Fruit fly (Drosophila melanogaster) whole organism, embryonic: Measurements from ENCODE around the gene fiz.
A peak's percentile ranks its signal among the peaks of the same experiment; 100 is the strongest.

Experiments used
- Abd-B ChIP-seq: fragments of 200-800 bp; sonication (Bioruptor generic); optimal IDR thresholded peaks from 2 replicates; lab custom pipeline; 2018; ENCODE audit warnings: missing biosample characterization, mild to moderate bottlenecking, missing genetic modification characterization, moderate library complexity
- Adf1 ChIP-seq: fragments of 200-800 bp; sonication (Bioruptor generic); IDR thresholded peaks from 2 replicates; pipeline ENCODE4 v1.3.6; 2022; ENCODE audit warnings: missing biosample characterization, missing genetic modification characterization
- Aef1 ChIP-seq: fragments of 200-800 bp; sonication (Bioruptor generic); IDR thresholded peaks from 3 replicates; pipeline ENCODE4 v1.3.6; 2022; ENCODE audit warnings: missing biosample characterization, missing genetic modification characterization
- Asciz ChIP-seq: fragments of 200-800 bp; sonication (Bioruptor generic); optimal IDR thresholded peaks from 2 replicates; lab custom pipeline; 2017; ENCODE audit warnings: missing biosample characterization, mild to moderate bottlenecking, missing genetic modification characterization, missing genetic modification reagents
- BEAF-32 ChIP-seq: fragments of 200-800 bp; sonication (Bioruptor generic); optimal IDR thresholded peaks from 3 replicates; lab custom pipeline; 2017; ENCODE audit warnings: missing biosample characterization, missing genetic modification characterization, mild to moderate bottlenecking, moderate library complexity, missing genetic modification reagents
- BtbVII ChIP-seq: fragments of 200-800 bp; sonication (Bioruptor generic); optimal IDR thresholded peaks from 3 replicates; lab custom pipeline; 2017; ENCODE audit warnings: missing biosample characterization, mild to moderate bottlenecking, missing genetic modification characterization
- CG12219 ChIP-seq: fragments of 200-800 bp; sonication (Bioruptor generic); optimal IDR thresholded peaks from 3 replicates; lab custom pipeline; 2018; ENCODE audit warnings: missing biosample characterization, mild to moderate bottlenecking, missing genetic modification characterization
- CG12942 ChIP-seq: fragments of 200-800 bp; sonication (Bioruptor generic); optimal IDR thresholded peaks from 3 replicates; lab custom pipeline; 2016; ENCODE audit warnings: missing biosample characterization, missing genetic modification characterization
- CG14965 ChIP-seq: fragments of 200-800 bp; sonication (Bioruptor generic); optimal IDR thresholded peaks from 2 replicates; lab custom pipeline; 2016; ENCODE audit warnings: missing biosample characterization, missing genetic modification characterization, borderline replicate concordance
- CG17186 ChIP-seq: fragments of 200-800 bp; sonication (Bioruptor generic); optimal IDR thresholded peaks from 3 replicates; lab custom pipeline; 2017; ENCODE audit warnings: missing biosample characterization, missing genetic modification reagents, missing genetic modification characterization
- CG1832 ChIP-seq: fragments of 200-800 bp; sonication (Bioruptor generic); optimal IDR thresholded peaks from 2 replicates; lab custom pipeline; 2017; ENCODE audit warnings: missing biosample characterization, mild to moderate bottlenecking, missing genetic modification characterization, inconsistent platforms
- CG18619 ChIP-seq: fragments of 200-800 bp; sonication (Bioruptor generic); optimal IDR thresholded peaks from 3 replicates; lab custom pipeline; 2017; ENCODE audit warnings: missing biosample characterization, mild to moderate bottlenecking, missing genetic modification characterization
- CG2678 ChIP-seq: fragments of 200-800 bp; sonication (Bioruptor generic); optimal IDR thresholded peaks from 3 replicates; lab custom pipeline; 2019; ENCODE audit warnings: missing biosample characterization, mild to moderate bottlenecking, missing genetic modification characterization, moderate library complexity
- CG3407 ChIP-seq: fragments of 200-800 bp; sonication (Bioruptor generic); optimal IDR thresholded peaks from 2 replicates; lab custom pipeline; 2018; ENCODE audit warnings: missing biosample characterization, mild to moderate bottlenecking, missing genetic modification characterization
- CG3995 ChIP-seq: fragments of 200-800 bp; sonication (Bioruptor generic); optimal IDR thresholded peaks from 3 replicates; lab custom pipeline; 2016; ENCODE audit warnings: missing biosample characterization, missing genetic modification characterization
- CG4360 ChIP-seq: fragments of 200-800 bp; sonication (Bioruptor generic); IDR thresholded peaks from 2 replicates; pipeline ENCODE4 v1.3.6; 2022; ENCODE audit warnings: missing biosample characterization, missing genetic modification characterization
- CG4730 ChIP-seq: fragments of 200-800 bp; sonication (Bioruptor generic); IDR thresholded peaks from 2 replicates; pipeline ENCODE4 v1.3.6; 2022; ENCODE audit warnings: missing biosample characterization, missing genetic modification characterization
- CG6689 ChIP-seq: fragments of 200-800 bp; sonication (Bioruptor generic); IDR thresholded peaks from 2 replicates; pipeline ENCODE4 v1.3.6; 2022; ENCODE audit warnings: missing biosample characterization, missing genetic modification characterization
- CG9437 ChIP-seq: fragments of 200-800 bp; sonication (Bioruptor generic); optimal IDR thresholded peaks from 2 replicates; lab custom pipeline; 2018; ENCODE audit warnings: missing biosample characterization, mild to moderate bottlenecking, missing genetic modification characterization
- Deaf1 ChIP-seq: fragments of 200-800 bp; optimal IDR thresholded peaks from 3 replicates; lab custom pipeline; 2019; ENCODE audit warnings: missing biosample characterization, mild to moderate bottlenecking, missing genetic modification characterization, moderate library complexity
- Dll ChIP-seq: fragments of 200-800 bp; sonication (Bioruptor generic); IDR thresholded peaks from 4 replicates; pipeline ENCODE4 v1.3.6; 2022; ENCODE audit warnings: missing biosample characterization, missing genetic modification characterization; ENCODE audit not compliant: partially characterized antibody
- Dp ChIP-seq: fragments of 200-800 bp; sonication (Bioruptor generic); optimal IDR thresholded peaks from 2 replicates; lab custom pipeline; 2018; ENCODE audit warnings: missing biosample characterization, mild to moderate bottlenecking, missing genetic modification characterization, moderate library complexity
- Dref ChIP-seq: fragments of 200-800 bp; sonication (Bioruptor generic); IDR thresholded peaks from 2 replicates; pipeline ENCODE4 v1.3.6; 2022; ENCODE audit warnings: missing biosample characterization, missing genetic modification characterization
- E2f1 ChIP-seq: fragments of 200-800 bp; sonication (Bioruptor generic); IDR thresholded peaks from 2 replicates; pipeline ENCODE4 v1.3.6; 2022; ENCODE audit warnings: missing biosample characterization, missing genetic modification characterization
- Eip74EF ChIP-seq, 2 experiments: fragments of 200-800 bp in 1 of 2; fragments of >200 bp in 1 of 2; sonication (Bioruptor generic) in 1 of 2; optimal IDR thresholded peaks; 2 replicates each; lab custom pipeline; 2017 to 2019; ENCODE audit warnings: missing biosample characterization in 2 of 2, missing genetic modification characterization in 2 of 2, mild to moderate bottlenecking in 1 of 2, moderate library complexity in 1 of 2
- Ets65A ChIP-seq: fragments of 200-800 bp; sonication (Bioruptor generic); peaks from one replicate; lab custom pipeline; 2016; ENCODE audit warnings: missing biosample characterization, missing genetic modification characterization
- HLH3B ChIP-seq: fragments of 200-800 bp; sonication (Bioruptor generic); IDR thresholded peaks from 2 replicates; pipeline ENCODE4 v1.3.6; 2022; ENCODE audit warnings: missing biosample characterization, missing genetic modification characterization
- HmgZ ChIP-seq: fragments of 200-800 bp; sonication (Bioruptor generic); optimal IDR thresholded peaks from 2 replicates; lab custom pipeline; 2018; ENCODE audit warnings: missing biosample characterization, mild to moderate bottlenecking, missing genetic modification characterization
- Hmr ChIP-seq: fragments of 200-800 bp; sonication (Bioruptor generic); optimal IDR thresholded peaks from 3 replicates; lab custom pipeline; 2017; ENCODE audit warnings: mild to moderate bottlenecking, missing biosample characterization, missing genetic modification reagents, missing genetic modification characterization
- MBD-R2 ChIP-seq: fragments of 200-800 bp; sonication (Bioruptor generic); IDR thresholded peaks from 2 replicates; pipeline ENCODE4 v1.3.6; 2022; ENCODE audit warnings: missing biosample characterization, missing genetic modification characterization
- Med ChIP-seq: fragments of 200-800 bp; sonication (Bioruptor generic); peaks from one replicate; lab custom pipeline; 2016; ENCODE audit warnings: missing biosample characterization, missing genetic modification characterization, mild to moderate bottlenecking, inconsistent platforms, moderate library complexity
- PHDP ChIP-seq: fragments of 200-800 bp; sonication (Bioruptor generic); optimal IDR thresholded peaks from 3 replicates; lab custom pipeline; 2018; ENCODE audit warnings: missing biosample characterization, mild to moderate bottlenecking, missing genetic modification characterization, moderate library complexity
- Rx ChIP-seq: fragments of 200-800 bp; sonication (Bioruptor generic); IDR thresholded peaks from 2 replicates; pipeline ENCODE4 v1.3.6; 2022; ENCODE audit warnings: missing biosample characterization, missing genetic modification characterization
- Vsx1 ChIP-seq: fragments of 200-800 bp; sonication (Bioruptor generic); optimal IDR thresholded peaks from 2 replicates; lab custom pipeline; 2017; ENCODE audit warnings: missing biosample characterization, mild to moderate bottlenecking, missing genetic modification characterization, missing genetic modification reagents
- ash1 ChIP-seq: fragments of 200-800 bp; sonication (Bioruptor generic); optimal IDR thresholded peaks from 2 replicates; lab custom pipeline; 2018; ENCODE audit warnings: missing biosample characterization, mild to moderate bottlenecking, missing genetic modification characterization
- ato ChIP-seq: fragments of 200-800 bp; sonication (Bioruptor generic); IDR thresholded peaks from 2 replicates; pipeline ENCODE4 v1.3.6; 2022; ENCODE audit warnings: missing biosample characterization, missing genetic modification characterization; ENCODE audit not compliant: partially characterized antibody
- chinmo ChIP-seq: fragments of 200-800 bp; sonication (Bioruptor generic); IDR thresholded peaks from 4 replicates; pipeline ENCODE4 v1.3.6; 2022; ENCODE audit warnings: missing biosample characterization, missing genetic modification characterization; ENCODE audit not compliant: partially characterized antibody
- dmrt99B ChIP-seq: fragments of 200-800 bp; sonication (Bioruptor generic); optimal IDR thresholded peaks from 2 replicates; lab custom pipeline; 2018; ENCODE audit warnings: missing biosample characterization, mild to moderate bottlenecking, missing genetic modification characterization, moderate library complexity
- exex ChIP-seq: fragments of 200-800 bp; sonication (Bioruptor generic); optimal IDR thresholded peaks from 4 replicates; lab custom pipeline; 2018; ENCODE audit warnings: missing biosample characterization, mild to moderate bottlenecking, missing genetic modification characterization, moderate library complexity
- fd102C ChIP-seq: fragments of 200-800 bp; sonication (Bioruptor generic); optimal IDR thresholded peaks from 2 replicates; lab custom pipeline; 2018; ENCODE audit warnings: missing biosample characterization, mild to moderate bottlenecking, missing genetic modification characterization, moderate library complexity
- fu2 ChIP-seq: fragments of 200-800 bp; sonication (Bioruptor generic); optimal IDR thresholded peaks from 2 replicates; lab custom pipeline; 2016; ENCODE audit warnings: missing biosample characterization, missing genetic modification characterization
- gro ChIP-seq: fragments of 200-800 bp; sonication (Bioruptor generic); optimal IDR thresholded peaks from 2 replicates; lab custom pipeline; 2016; ENCODE audit warnings: missing biosample characterization, missing genetic modification characterization
- ind ChIP-seq: fragments of 200-800 bp; sonication (Bioruptor generic); optimal IDR thresholded peaks from 3 replicates; lab custom pipeline; 2016; ENCODE audit warnings: missing biosample characterization, missing genetic modification characterization
- jumu ChIP-seq: fragments of 200-800 bp; sonication (Bioruptor generic); optimal IDR thresholded peaks from 3 replicates; lab custom pipeline; 2016; ENCODE audit warnings: missing biosample characterization, missing genetic modification characterization
- mirr ChIP-seq: fragments of 200-800 bp; sonication (Bioruptor generic); optimal IDR thresholded peaks from 3 replicates; lab custom pipeline; 2018; ENCODE audit warnings: missing biosample characterization, mild to moderate bottlenecking, missing genetic modification characterization
- pita ChIP-seq: fragments of 200-800 bp; sonication (Bioruptor generic); optimal IDR thresholded peaks from 2 replicates; lab custom pipeline; 2017; ENCODE audit warnings: missing biosample characterization, mild to moderate bottlenecking, missing genetic modification characterization
- pnt ChIP-seq: fragments of 200-800 bp; sonication (Bioruptor generic); optimal IDR thresholded peaks from 3 replicates; lab custom pipeline; 2016; ENCODE audit warnings: missing biosample characterization, missing genetic modification characterization
- salm ChIP-seq: fragments of 200-800 bp; sonication (Bioruptor generic); optimal IDR thresholded peaks from 2 replicates; lab custom pipeline; 2018; ENCODE audit warnings: missing biosample characterization, mild to moderate bottlenecking, missing genetic modification characterization
- seq ChIP-seq: fragments of 200-800 bp; sonication (Bioruptor generic); IDR thresholded peaks from 2 replicates; pipeline ENCODE4 v1.3.6; 2022; ENCODE audit warnings: missing biosample characterization, missing genetic modification characterization
- ttk ChIP-seq: fragments of 200-800 bp; sonication (Bioruptor generic); IDR thresholded peaks from 2 replicates; pipeline ENCODE4 v2.1.2; 2022; ENCODE audit warnings: missing biosample characterization, missing genetic modification characterization
- vnd ChIP-seq: fragments of 200-800 bp; sonication (Bioruptor generic); IDR thresholded peaks from 3 replicates; pipeline ENCODE4 v1.3.6; 2022; ENCODE audit warnings: missing biosample characterization, missing genetic modification characterization; ENCODE audit not compliant: partially characterized antibody

The fiz gene

DNA sequence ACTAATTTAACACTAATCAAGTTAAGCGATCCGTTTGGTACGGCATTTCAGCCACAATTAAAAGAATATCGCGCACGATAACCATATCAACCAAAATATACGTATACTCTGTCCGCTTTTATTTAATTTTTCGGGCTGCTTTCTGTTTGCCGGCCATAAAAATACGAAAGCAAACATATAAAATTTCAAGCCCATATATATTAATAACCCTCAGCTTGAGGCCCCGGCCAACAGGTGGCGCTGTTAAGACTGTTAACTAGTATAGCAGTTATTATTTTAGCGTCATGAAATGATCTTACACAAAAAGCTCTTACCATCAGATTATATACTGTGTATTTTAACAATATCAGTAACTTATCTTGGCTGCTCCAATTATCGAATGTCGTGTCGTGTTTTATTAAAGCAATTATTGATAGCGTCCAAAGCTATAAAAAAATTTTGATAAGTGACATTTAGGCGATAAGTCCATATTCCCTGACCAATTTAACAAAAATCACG lies 9.3 kb upstream of the fiz start, which contains the start of gene Eo (continued):
- peak; percentile 26 for TF ChIP-seq PHDP (tag; lab: Kevin White, UChicago)
- no peak for TF ChIP-seq ttk
- TF ChIP-seq pnt (GFP tag; lab: Kevin White, UChicago), result no peak
- TF ChIP-seq Abd-B, result peak; percentile 25
- TF ChIP-seq Vsx1 (GFP tag; lab: Kevin White, UChicago), result peak; percentile 18
- TF ChIP-seq salm, result peak; percentile 59
- no peak for TF ChIP-seq Adf1 (GFP tag; lab: Robert Waterston, UW)
- no peak for TF ChIP-seq CG12219 (GFP tag; lab: Kevin White, UChicago)
- no peak for TF ChIP-seq HmgZ (tag; lab: Kevin White, UChicago)
- no peak for TF ChIP-seq CG12942 (GFP tag; lab: Kevin White, UChicago)
- no peak for TF ChIP-seq HLH3B (GFP tag; lab: Robert Waterston, UW)
- TF ChIP-seq fd102C (GFP tag; lab: Kevin White, UChicago), result no peak
- no peak for TF ChIP-seq seq
- TF ChIP-seq Deaf1 (tag; lab: Kevin White, UChicago), result no peak
- no peak for TF ChIP-seq ind
- no peak for TF ChIP-seq Dll (GFP tag; lab: Robert Waterston, UW)
- peak; percentile 98 for TF ChIP-seq exex
- TF ChIP-seq ato, result no peak
- TF ChIP-seq mirr (GFP tag; lab: Kevin White, UChicago), result peak; percentile 66
- TF ChIP-seq CG3995 (GFP tag; lab: Kevin White, UChicago), result no peak
- no peak for TF ChIP-seq BEAF-32
- no peak for TF ChIP-seq gro (GFP tag; lab: Kevin White, UChicago)
- TF ChIP-seq Dp (GFP tag; lab: Kevin White, UChicago), result no peak
- TF ChIP-seq jumu (GFP tag; lab: Kevin White, UChicago), result no peak
- no peak for TF ChIP-seq CG18619
- no peak for TF ChIP-seq fu2 (GFP tag; lab: Kevin White, UChicago)
- no peak for TF ChIP-seq CG4730 (GFP tag; lab: Robert Waterston, UW)
- no peak for TF ChIP-seq CG6689
- peak; percentile 74 for TF ChIP-seq Med
- TF ChIP-seq ash1, result no peak
- TF ChIP-seq Ets65A (GFP tag; lab: Kevin White, UChicago), result no peak
- TF ChIP-seq Aef1 (GFP tag; lab: Robert Waterston, UW), result no peak
- TF ChIP-seq Dref (GFP tag; lab: Robert Waterston, UW), result no peak
- no peak for TF ChIP-seq vnd (GFP tag; lab: Robert Waterston, UW)
- no peak for TF ChIP-seq CG9437 (GFP tag; lab: Kevin White, UChicago)
- TF ChIP-seq BtbVII, result no peak
- no peak for TF ChIP-seq MBD-R2 (GFP tag; lab: Robert Waterston, UW)
- TF ChIP-seq CG2678 (tag; lab: Kevin White, UChicago), result peak; percentile 52
- TF ChIP-seq E2f1, result no peak
- peak; percentile 26 for TF ChIP-seq Hmr (GFP tag; lab: Kevin White, UChicago)
- TF ChIP-seq CG1832 (GFP tag; lab: Kevin White, UChicago), result no peak
- TF ChIP-seq dmrt99B (tag; lab: Kevin White, UChicago), result no peak
- TF ChIP-seq Eip74EF (GFP tag; optimal IDR thresholded peaks at IDR 0.05; lab: Kevin White, UChicago), result no peak
- no peak for TF ChIP-seq Asciz (GFP tag; lab: Kevin White, UChicago)
- TF ChIP-seq Rx (GFP tag; lab: Robert Waterston, UW), result no peak
- no peak for TF ChIP-seq CG3407 (GFP tag; lab: Kevin White, UChicago)
- 0 out of 4 replicates have a peak, but pooled peaks have one; percentile 11 for TF ChIP-seq chinmo (GFP tag; lab: Robert Waterston, UW)
- no peak for TF ChIP-seq CG14965 (GFP tag; lab: Kevin White, UChicago)
- no peak for TF ChIP-seq CG17186 (GFP tag; lab: Kevin White, UChicago)
- TF ChIP-seq pita (GFP tag; lab: Kevin White, UChicago), result peak; percentile 23
- TF ChIP-seq CG4360 (GFP tag; lab: Robert Waterston, UW), result no peak
